Worm (Caenorhabditis elegans) whole organism, L4 larva: ENCODE results near the gene C45H4.13.

ENCODE experiments used
- F49E8.2 ChIP-seq: sonication (generic microtip); optimal IDR thresholded peaks from 2 replicates; lab custom pipeline; 2016; ENCODE audit warnings: missing compliant biosample characterization, mild to moderate bottlenecking, missing genetic modification characterization, borderline replicate concordance
- T20F7.1 ChIP-seq: fragments of 200-800 bp; sonication (Bioruptor generic); optimal IDR thresholded peaks from 2 replicates; lab custom pipeline; 2018; ENCODE audit warnings: mild to moderate bottlenecking, missing genetic modification characterization, missing compliant biosample characterization
- T26A8.4 ChIP-seq: fragments of 200-800 bp; sonication (Bioruptor generic); IDR thresholded peaks from 2 replicates; pipeline ENCODE4 v1.3.6; 2022; ENCODE audit warnings: missing genetic modification characterization, missing compliant biosample characterization
- Y48G9A.11 ChIP-seq: fragments of 200-800 bp; sonication (Bioruptor generic); IDR thresholded peaks from 2 replicates; pipeline ENCODE4 v1.3.6; 2022; ENCODE audit warnings: missing genetic modification reagents, missing genetic modification characterization, missing compliant biosample characterization
- Y5F2A.4 ChIP-seq: fragments of 200-800 bp; sonication (Bioruptor generic); optimal IDR thresholded peaks from 2 replicates; lab custom pipeline; 2018; ENCODE audit warnings: mild to moderate bottlenecking, missing genetic modification characterization, missing compliant biosample characterization
- ZK337.2 ChIP-seq: fragments of 200-800 bp; sonication (Bioruptor generic); IDR thresholded peaks from 2 replicates; pipeline ENCODE4 v1.3.6; 2022; ENCODE audit warnings: missing genetic modification reagents, missing genetic modification characterization, missing compliant biosample characterization
- aha-1 ChIP-seq: fragments of 150-350 bp; peaks from one replicate; lab custom pipeline; 2014; ENCODE audit warnings: missing biosample characterization, missing genetic modification characterization
- ceh-20 ChIP-seq: fragments of 200-800 bp; sonication (Bioruptor generic); IDR thresholded peaks from 2 replicates; pipeline ENCODE4 v1.3.6; 2022; ENCODE audit warnings: missing genetic modification reagents, missing genetic modification characterization, missing compliant biosample characterization
- ceh-28 ChIP-seq: fragments of 150-350 bp; optimal IDR thresholded peaks from 2 replicates; lab custom pipeline; 2014; ENCODE audit warnings: missing biosample characterization, missing genetic modification reagents, missing genetic modification characterization
- ceh-44 ChIP-seq: fragments of 200-800 bp; sonication (Bioruptor generic); IDR thresholded peaks from 2 replicates; pipeline ENCODE4 v1.3.6; 2022; ENCODE audit warnings: missing genetic modification reagents, missing genetic modification characterization, missing compliant biosample characterization
- cey-2 ChIP-seq: sonication (generic microtip); optimal IDR thresholded peaks from 3 replicates; lab custom pipeline; 2017; ENCODE audit warnings: missing genetic modification characterization, mild to moderate bottlenecking, missing compliant biosample characterization, antibody characterized with exemption, borderline replicate concordance; ENCODE audit not compliant: insufficient read depth
- dmd-6 ChIP-seq: fragments of 200-800 bp; sonication (Bioruptor generic); IDR thresholded peaks from 2 replicates; pipeline ENCODE4 v1.3.6; 2022; ENCODE audit warnings: missing genetic modification reagents, missing genetic modification characterization, missing compliant biosample characterization
- dmd-8 ChIP-seq: fragments of 200-800 bp; sonication (Bioruptor generic); IDR thresholded peaks from 2 replicates; pipeline ENCODE4 v1.3.6; 2022; ENCODE audit warnings: missing genetic modification characterization, missing compliant biosample characterization
- dmd-9 ChIP-seq: fragments of 200-800 bp; sonication (Bioruptor generic); IDR thresholded peaks from 2 replicates; pipeline ENCODE4 v1.3.6; 2022; ENCODE audit warnings: missing genetic modification reagents, missing genetic modification characterization, missing compliant biosample characterization
- dpl-1 ChIP-seq: fragments of 150-350 bp; optimal IDR thresholded peaks from 2 replicates; lab custom pipeline; 2014; ENCODE audit warnings: missing biosample characterization, missing genetic modification reagents, missing genetic modification characterization
- egl-27 ChIP-seq: sonication (generic microtip); optimal IDR thresholded peaks from 3 replicates; lab custom pipeline; 2017; ENCODE audit warnings: missing biosample characterization, missing genetic modification reagents, missing genetic modification characterization
- egl-43 ChIP-seq: fragments of 200-800 bp; sonication (Bioruptor generic); IDR thresholded peaks from 2 replicates; pipeline ENCODE4 v1.3.6; 2022; ENCODE audit warnings: missing genetic modification reagents, missing genetic modification characterization, missing compliant biosample characterization
- hlh-11 ChIP-seq: fragments of 200-800 bp; sonication (Bioruptor generic); optimal IDR thresholded peaks from 2 replicates; lab custom pipeline; 2018; ENCODE audit warnings: mild to moderate bottlenecking, missing genetic modification characterization, missing compliant biosample characterization
- hlh-30 ChIP-seq: sonication (generic microtip); optimal IDR thresholded peaks from 2 replicates; lab custom pipeline; 2017; ENCODE audit warnings: antibody characterized with exemption, mild to moderate bottlenecking, missing genetic modification characterization, missing compliant biosample characterization; ENCODE audit not compliant: insufficient read depth
- hmg-1.1 ChIP-seq: fragments of 200-800 bp; sonication (Bioruptor generic); IDR thresholded peaks from 2 replicates; pipeline ENCODE4 v1.3.6; 2022; ENCODE audit warnings: missing genetic modification reagents, missing genetic modification characterization, missing compliant biosample characterization
- jun-1 ChIP-seq: fragments of 150-350 bp; optimal IDR thresholded peaks from 2 replicates; lab custom pipeline; 2014; ENCODE audit warnings: missing biosample characterization, missing genetic modification reagents, missing genetic modification characterization
- lim-7 ChIP-seq: fragments of 200-800 bp; sonication (Bioruptor generic); IDR thresholded peaks from 2 replicates; pipeline ENCODE4 v1.3.6; 2022; ENCODE audit warnings: missing genetic modification characterization, missing compliant biosample characterization
- lin-1 ChIP-seq: fragments of 200-800 bp; sonication (Bioruptor generic); IDR thresholded peaks from 2 replicates; pipeline ENCODE4 v1.3.6; 2022; ENCODE audit warnings: missing genetic modification reagents, missing genetic modification characterization, missing compliant biosample characterization
- lin-15B ChIP-seq: fragments of 150-350 bp; sonication (generic microtip); optimal IDR thresholded peaks from 3 replicates; lab custom pipeline; 2014; ENCODE audit warnings: missing biosample characterization, missing genetic modification characterization
- lin-29 ChIP-seq: fragments of 200-800 bp; sonication (Bioruptor generic); IDR thresholded peaks from 2 replicates; pipeline ENCODE4 v1.3.6; 2022; ENCODE audit warnings: missing genetic modification reagents, missing genetic modification characterization, missing compliant biosample characterization
- lsy-2 ChIP-seq, 2 experiments: fragments of 150-350 bp in 1 of 2; sonication (generic microtip) in 1 of 2; optimal IDR thresholded peaks; 2 replicates each; lab custom pipeline; 2014 to 2017; ENCODE audit warnings: missing biosample characterization in 2 of 2, missing genetic modification characterization in 2 of 2
- madf-5 ChIP-seq, 2 experiments: fragments of 200-800 bp; sonication (Bioruptor generic); IDR thresholded peaks; 2 replicates each; pipeline ENCODE4 v1.3.6; 2022; ENCODE audit warnings: missing compliant biosample characterization in 2 of 2, missing genetic modification characterization in 2 of 2
- mep-1 ChIP-seq: fragments of 150-350 bp; sonication (generic microtip); optimal IDR thresholded peaks from 3 replicates; lab custom pipeline; 2014; ENCODE audit warnings: missing biosample characterization, missing genetic modification characterization
- mes-2 ChIP-seq: sonication (generic microtip); optimal IDR thresholded peaks from 2 replicates; lab custom pipeline; 2016; ENCODE audit warnings: missing genotype, mild to moderate bottlenecking, missing genetic modification characterization, missing compliant biosample characterization; ENCODE audit not compliant: poor library complexity, severe bottlenecking
- nhr-10 ChIP-seq: fragments of 150-350 bp; optimal IDR thresholded peaks from 2 replicates; lab custom pipeline; 2014; ENCODE audit warnings: missing biosample characterization, missing genetic modification characterization
- nhr-102 ChIP-seq: sonication (generic microtip); optimal IDR thresholded peaks from 2 replicates; lab custom pipeline; 2016; ENCODE audit warnings: mild to moderate bottlenecking, missing genetic modification characterization, moderate library complexity, missing compliant biosample characterization
- nhr-11 ChIP-seq: fragments of 150-350 bp; optimal IDR thresholded peaks from 2 replicates; lab custom pipeline; 2014; ENCODE audit warnings: missing biosample characterization, missing genetic modification characterization
- nhr-41 ChIP-seq: fragments of 200-800 bp; sonication (Bioruptor generic); IDR thresholded peaks from 2 replicates; pipeline ENCODE4 v1.3.6; 2022; ENCODE audit warnings: missing genetic modification reagents, missing genetic modification characterization, missing compliant biosample characterization
- nhr-48 ChIP-seq: sonication (generic microtip); optimal IDR thresholded peaks from 2 replicates; lab custom pipeline; 2016; ENCODE audit warnings: mild to moderate bottlenecking, missing genetic modification characterization, missing compliant biosample characterization
- rbr-2 ChIP-seq: sonication (generic microtip); optimal IDR thresholded peaks from 2 replicates; lab custom pipeline; 2016; ENCODE audit warnings: missing genotype, missing genetic modification characterization, missing compliant biosample characterization
- sdz-12 ChIP-seq: fragments of 200-800 bp; sonication (Bioruptor generic); optimal IDR thresholded peaks from 2 replicates; lab custom pipeline; 2018; ENCODE audit warnings: mild to moderate bottlenecking, missing genetic modification characterization, missing compliant biosample characterization
- snpc-1.2 ChIP-seq: fragments of 200-800 bp; sonication (Bioruptor generic); IDR thresholded peaks from 2 replicates; pipeline ENCODE4 v1.3.6; 2022; ENCODE audit warnings: missing genetic modification reagents, missing genetic modification characterization, missing compliant biosample characterization
- tra-1 ChIP-seq: fragments of 200-800 bp; sonication (Bioruptor generic); IDR thresholded peaks from 2 replicates; pipeline ENCODE4 v1.3.6; 2022; ENCODE audit warnings: missing genetic modification reagents, missing genetic modification characterization, missing compliant biosample characterization
- unc-62 ChIP-seq, 3 experiments: fragments of 150-350 bp in 1 of 3; sonication (generic microtip); optimal IDR thresholded peaks in 2 of 3; peaks in 1 of 3; 1 replicate in 1 of 3; 2 replicates in 2 of 3; lab custom pipeline; 2014 to 2017; ENCODE audit warnings: missing biosample characterization in 3 of 3, missing genetic modification characterization in 3 of 3, missing genetic modification reagents in 3 of 3, missing genotype in 1 of 3
- zfp-2 ChIP-seq: sonication (generic microtip); optimal IDR thresholded peaks from 2 replicates; lab custom pipeline; 2016; ENCODE audit warnings: mild to moderate bottlenecking, missing genetic modification characterization, missing compliant biosample characterization
- zfp-3 ChIP-seq: fragments of 200-800 bp; sonication (Bioruptor generic); conservative IDR thresholded peaks from 2 replicates; pipeline ENCODE4 v1.3.6; 2022; ENCODE audit warnings: missing genetic modification reagents, missing genetic modification characterization, missing compliant biosample characterization

C45H4.13 gene

DNA sequence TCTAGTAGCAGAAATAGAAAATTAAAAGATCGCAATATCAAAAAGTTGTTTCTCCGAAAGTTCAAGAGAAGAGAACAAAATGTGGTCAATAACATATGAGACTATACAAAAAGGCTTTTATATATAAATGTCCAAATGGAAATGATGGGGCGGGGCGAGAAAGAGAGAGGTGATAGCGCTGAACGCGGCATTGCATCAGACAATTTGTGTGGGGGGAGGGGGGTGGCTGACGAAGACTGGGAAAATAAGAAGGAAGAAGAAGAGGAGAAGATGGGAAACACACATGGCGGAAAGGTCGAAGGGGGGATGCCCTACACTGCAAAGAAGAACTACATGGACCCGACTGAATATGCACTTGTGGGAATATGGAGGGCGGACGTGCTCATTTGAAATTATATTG is 15.5 kb downstream of the C45H4.13 start (continued):
- TF ChIP-seq dpl-1 (GFP tag; lab: Kevin White, UChicago) (peak; percentile 18), lin-15B (tag; lab: Kevin White, UChicago) (no peak), lsy-2 (tag; optimal IDR thresholded peaks at IDR 0.05; lab: Kevin White, UChicago) (peak in 1 of 2 experiments; percentile 13), egl-27 (tag; lab: Kevin White, UChicago) (no peak), zfp-2 (tag; lab: Kevin White, UChicago) (no peak), hlh-11 (tag; lab: Kevin White, UChicago) (peak; percentile 61), ceh-28 (tag; lab: Kevin White, UChicago) (no peak), dmd-6 (peak; percentile 52), nhr-10 (tag; lab: Kevin White, UChicago) (no peak), F49E8.2 (tag; lab: Kevin White, UChicago) (no peak), ceh-20 (GFP tag; lab: Robert Waterston, UW) (no peak), tra-1 (GFP tag; lab: Robert Waterston, UW) (no peak), nhr-41 (no peak), madf-5 (GFP tag; IDR thresholded peaks at IDR 0.05; lab: Robert Waterston, UW) (no peak), nhr-48 (no peak), snpc-1.2 (no peak), nhr-102 (tag; lab: Kevin White, UChicago) (no peak), ZK337.2 (GFP tag; lab: Robert Waterston, UW) (0 out of 2 replicates have a peak, but pooled peaks have one; percentile 8), lin-1 (GFP tag; lab: Robert Waterston, UW) (no peak), lim-7 (no peak), nhr-11 (tag; lab: Kevin White, UChicago) (peak; percentile 69), dmd-9 (GFP tag; lab: Robert Waterston, UW) (no peak), rbr-2 (no peak), T20F7.1 (GFP tag; lab: Kevin White, UChicago) (no peak), hmg-1.1 (GFP tag; lab: Robert Waterston, UW) (peak; percentile 34; the same call in 1 of the 2 replicates), Y5F2A.4 (GFP tag; lab: Kevin White, UChicago) (no peak)
- TF ChIP-seq, all 104 proteins: peak for 19

DNA sequence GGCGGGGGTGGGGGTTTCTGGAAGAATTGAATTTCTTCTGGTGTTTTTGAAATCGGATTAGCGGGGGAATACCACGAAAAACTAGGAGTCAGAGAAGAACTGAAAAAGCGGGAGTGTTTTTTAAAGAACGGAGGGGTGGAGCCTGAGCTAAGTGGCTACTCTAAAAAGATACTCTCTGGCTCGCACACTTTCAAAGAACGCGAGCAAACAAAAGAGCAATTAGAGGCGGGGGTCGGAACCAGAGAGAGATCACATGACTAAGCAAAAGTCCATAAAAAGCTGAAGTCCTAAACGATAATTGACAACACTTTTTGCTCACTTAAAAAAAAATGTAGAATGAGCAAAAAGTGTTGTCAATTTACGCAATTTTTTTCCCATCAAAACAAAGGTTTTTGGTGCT is 16.4 kb downstream of the C45H4.13 start:
- TF ChIP-seq hlh-11 (tag; lab: Kevin White, UChicago) (no peak), zfp-3 (GFP tag; lab: Robert Waterston, UW) (no peak), cey-2 (no peak), unc-62 (GFP tag; optimal IDR thresholded peaks at IDR 0.05 in 1 of 2; lab: Kevin White, UChicago) (peak in 1 of 2 experiments; percentile 14), unc-62 (tag; optimal IDR thresholded peaks at IDR 0.05; lab: Kevin White, UChicago) (no peak), aha-1 (peak; percentile 78), lin-29 (GFP tag; lab: Robert Waterston, UW) (no peak), T26A8.4 (GFP tag; lab: Robert Waterston, UW) (no peak), hlh-30 (tag; lab: Kevin White, UChicago) (peak; percentile 62), jun-1 (no peak), ceh-44 (no peak), dmd-8 (GFP tag; lab: Robert Waterston, UW) (no peak), mes-2 (no peak), sdz-12 (GFP tag; lab: Kevin White, UChicago) (no peak), mep-1 (tag; lab: Kevin White, UChicago) (peak; percentile 7), lim-7 (0 out of 2 replicates have a peak, but pooled peaks have one; percentile 47), Y48G9A.11 (GFP tag; lab: Robert Waterston, UW) (0 out of 2 replicates have a peak, but pooled peaks have one; percentile 39), egl-43 (GFP tag; lab: Robert Waterston, UW) (peak; percentile 20; the same call in 1 of the 2 replicates), ceh-20 (GFP tag; lab: Robert Waterston, UW) (no peak), lsy-2 (tag; optimal IDR thresholded peaks at IDR 0.05; lab: Kevin White, UChicago) (peak in 1 of 2 experiments; percentile 26)
